Fruit fly (Drosophila melanogaster): ENCODE data around the gene CG5646.

The CG5646 gene

DNA sequence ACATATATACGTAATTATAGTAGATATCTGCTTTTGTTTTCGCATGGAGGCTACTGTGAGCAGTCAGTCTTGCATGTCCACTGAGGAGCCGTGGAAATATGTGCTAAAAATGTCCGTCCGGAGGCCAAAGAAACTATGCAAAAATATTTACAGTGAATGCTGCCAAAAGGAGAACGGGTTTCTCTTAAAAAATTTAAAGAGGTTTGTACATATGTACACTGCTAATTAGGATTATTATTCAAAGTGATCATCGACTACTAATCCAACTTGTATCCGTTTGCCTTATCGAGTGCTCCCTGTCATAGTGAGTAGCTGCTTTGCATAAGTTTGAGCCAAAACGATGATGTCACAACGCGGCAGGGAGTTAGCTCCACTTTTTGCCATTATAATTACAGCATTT, 4.1 kb downstream of the CG5646 start (continued):
- TF ChIP-seq vri (GFP tag; optimal IDR thresholded peaks at IDR 0.05) (peak; percentile 45), CG16779 (tag; optimal IDR thresholded peaks at IDR 0.05) (no peak), CG11902 (GFP tag; optimal IDR thresholded peaks at IDR 0.05) (peak; percentile 52), CG6854 (GFP tag; optimal IDR thresholded peaks at IDR 0.05) (no peak), CG15336 (GFP tag; IDR thresholded peaks at IDR 0.05) (peak; percentile 83), CG11762 (GFP tag; optimal IDR thresholded peaks at IDR 0.05; ENCODE audit: insufficient read depth) (peak; percentile 31), CG1621 (tag; optimal IDR thresholded peaks at IDR 0.05) (no peak)

dm6 chr3R:27556466-27556865, 4.7 kb downstream of the CG5646 start:
- TF ChIP-seq svp (GFP tag) = peak; percentile 89
- TF ChIP-seq fd85E (GFP tag; optimal IDR thresholded peaks at IDR 0.05) = no peak

- TF ChIP-seq net (GFP tag; optimal IDR thresholded peaks at IDR 0.05) (no peak), CG7368 (GFP tag; optimal IDR thresholded peaks at IDR 0.05) (no peak), eg (GFP tag; IDR thresholded peaks at IDR 0.05) (no peak), CG34406 (GFP tag; optimal IDR thresholded peaks at IDR 0.05) (no peak), CG8119 (GFP tag; IDR thresholded peaks at IDR 0.05) (no peak), Lpt (GFP tag; optimal IDR thresholded peaks at IDR 0.05) (no peak), salr (GFP tag; optimal IDR thresholded peaks at IDR 0.05) (no peak), Hr38 (GFP tag; optimal IDR thresholded peaks at IDR 0.05) (no peak), CG11762 (GFP tag; optimal IDR thresholded peaks at IDR 0.05; ENCODE audit: insufficient read depth) (no peak), Blimp-1 (GFP tag; optimal IDR thresholded peaks at IDR 0.05) (no peak), ss (GFP tag; optimal IDR thresholded peaks at IDR 0.05) (no peak), acj6 (GFP tag; optimal IDR thresholded peaks at IDR 0.05) (no peak), CG31627 (GFP tag; optimal IDR thresholded peaks at IDR 0.05) (no peak)
These were observed 5.3 kb downstream of the CG5646 start for dm6 chr3R:27555853-27556252.

DNA sequence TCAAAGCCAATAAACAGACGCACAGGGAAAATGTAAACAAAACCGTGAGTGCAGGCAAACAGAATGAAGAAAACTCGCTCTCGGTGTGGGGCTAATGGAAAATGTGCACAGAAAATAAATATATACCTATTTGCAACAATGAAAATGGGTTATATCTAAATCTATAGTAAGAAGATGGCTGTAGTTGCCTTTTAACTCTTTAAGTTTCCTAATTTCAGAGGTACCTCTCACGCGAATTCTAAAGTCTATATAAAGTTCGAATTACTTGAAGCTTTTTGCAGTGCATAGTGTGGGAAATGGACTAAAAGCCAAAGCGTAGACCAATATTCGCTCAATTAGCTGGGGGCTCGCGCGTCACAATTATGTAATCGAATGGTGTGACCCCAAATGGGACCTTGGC, 6.2 kb downstream of the CG5646 start:
- peak; percentile 36 for TF ChIP-seq CG8319 (GFP tag; optimal IDR thresholded peaks at IDR 0.05)
- no peak for TF ChIP-seq CG9139 (GFP tag; optimal IDR thresholded peaks at IDR 0.05)
- peak; percentile 89 for TF ChIP-seq CG11294 (GFP tag; IDR thresholded peaks at IDR 0.05)
- peak; percentile 56 for TF ChIP-seq CG11762 (GFP tag; optimal IDR thresholded peaks at IDR 0.05; ENCODE audit: insufficient read depth)
- TF ChIP-seq CG6808 (GFP tag; optimal IDR thresholded peaks at IDR 0.05) = no peak
- TF ChIP-seq salr (GFP tag; optimal IDR thresholded peaks at IDR 0.05) = peak in 1 of 2 experiments; percentile 69
- peak; percentile 44 for TF ChIP-seq CG7368 (GFP tag; optimal IDR thresholded peaks at IDR 0.05)
- peak; percentile 33 for TF ChIP-seq CG34406 (GFP tag; optimal IDR thresholded peaks at IDR 0.05)
- no peak for TF ChIP-seq CG6854 (GFP tag; optimal IDR thresholded peaks at IDR 0.05)
- no peak for TF ChIP-seq vri (GFP tag; optimal IDR thresholded peaks at IDR 0.05)
- no peak for TF ChIP-seq CG11902 (GFP tag; optimal IDR thresholded peaks at IDR 0.05)
- peak; percentile 94 for TF ChIP-seq CG15336 (GFP tag; IDR thresholded peaks at IDR 0.05)
- TF ChIP-seq dac (GFP tag; optimal IDR thresholded peaks at IDR 0.05) = peak; percentile 81
- TF ChIP-seq fkh (GFP tag; optimal IDR thresholded peaks at IDR 0.05) = peak; percentile 57
- no peak for TF ChIP-seq Ets21C (GFP tag; optimal IDR thresholded peaks at IDR 0.05)
- TF ChIP-seq acj6 (GFP tag; optimal IDR thresholded peaks at IDR 0.05) = peak; percentile 71
- TF ChIP-seq Eip75B (GFP tag; optimal IDR thresholded peaks at IDR 0.05) = peak; percentile 49
- TF ChIP-seq dsx (GFP tag; optimal IDR thresholded peaks at IDR 0.05; ENCODE audit: poor library complexity, severe bottlenecking) = no peak
- TF ChIP-seq Gug (GFP tag; IDR thresholded peaks at IDR 0.05) = peak; percentile 88
- TF ChIP-seq cyc (GFP tag; optimal IDR thresholded peaks at IDR 0.05) = no peak
- peak; percentile 85 for TF ChIP-seq Lpt (GFP tag; optimal IDR thresholded peaks at IDR 0.05)
- no peak for TF ChIP-seq Blimp-1 (GFP tag; optimal IDR thresholded peaks at IDR 0.05)
- TF ChIP-seq Hr39 (GFP tag; optimal IDR thresholded peaks at IDR 0.05) = peak; percentile 27
- peak; percentile 39 for TF ChIP-seq CG6792 (GFP tag; optimal IDR thresholded peaks at IDR 0.05)
- TF ChIP-seq Smox (GFP tag; optimal IDR thresholded peaks at IDR 0.05) = no peak
- TF ChIP-seq Met (GFP tag; optimal IDR thresholded peaks at IDR 0.05) = peak; percentile 46
- TF ChIP-seq CG4318 (GFP tag; optimal IDR thresholded peaks at IDR 0.05) = peak; percentile 83
- peak; percentile 33 for TF ChIP-seq CG3032 (tag; optimal IDR thresholded peaks at IDR 0.05)
- TF ChIP-seq fd85E (GFP tag; optimal IDR thresholded peaks at IDR 0.05) = no peak
- peak; percentile 37 for TF ChIP-seq CG8632 (GFP tag; optimal IDR thresholded peaks at IDR 0.05)
- TF ChIP-seq spab (GFP tag; optimal IDR thresholded peaks at IDR 0.05) = peak; percentile 14
- peak; percentile 80 for TF ChIP-seq net (GFP tag; optimal IDR thresholded peaks at IDR 0.05)
- TF ChIP-seq CG32006 (GFP tag; optimal IDR thresholded peaks at IDR 0.05) = peak; percentile 93
- TF ChIP-seq CG3919 (GFP tag; optimal IDR thresholded peaks at IDR 0.05) = peak; percentile 77
- peak; percentile 71 for TF ChIP-seq Sox14 (GFP tag; optimal IDR thresholded peaks at IDR 0.05)
- peak; percentile 12 for TF ChIP-seq CG31627 (GFP tag; optimal IDR thresholded peaks at IDR 0.05)
- peak; percentile 84 for TF ChIP-seq CG6163 (GFP tag; IDR thresholded peaks at IDR 0.05)

Data from whole organism, prepupa.